Worm (Caenorhabditis elegans) whole organism, L2 larva: ENCODE results near the gene ina-1.

Experiments used
- C34F6.9 ChIP-seq: fragments of 150-350 bp; optimal IDR thresholded peaks from 2 replicates; lab custom pipeline; 2014; ENCODE audit warnings: missing biosample characterization, missing genetic modification characterization
- F13H6.1 ChIP-seq: sonication (generic microtip); optimal IDR thresholded peaks from 2 replicates; lab custom pipeline; 2016; ENCODE audit warnings: missing genetic modification characterization, missing compliant biosample characterization
- R02D3.7 ChIP-seq: fragments of 150-350 bp; optimal IDR thresholded peaks from 2 replicates; lab custom pipeline; 2014; ENCODE audit warnings: missing biosample characterization, missing genetic modification characterization
- Y55F3AM.14 ChIP-seq: fragments of 200-800 bp; sonication (Bioruptor generic); optimal IDR thresholded peaks from 2 replicates; lab custom pipeline; 2018; ENCODE audit warnings: mild to moderate bottlenecking, missing genetic modification characterization, missing compliant biosample characterization
- ZK546.5 ChIP-seq: sonication (generic microtip); optimal IDR thresholded peaks from 2 replicates; lab custom pipeline; 2017; ENCODE audit warnings: missing biosample characterization, missing genetic modification characterization
- alr-1 ChIP-seq: fragments of 150-350 bp; optimal IDR thresholded peaks from 2 replicates; lab custom pipeline; 2014; ENCODE audit warnings: missing biosample characterization, missing genetic modification characterization
- aly-2 ChIP-seq: fragments of 150-350 bp; optimal IDR thresholded peaks from 2 replicates; lab custom pipeline; 2014; ENCODE audit warnings: missing biosample characterization, missing genetic modification characterization
- ama-1 ChIP-seq: fragments of 150-350 bp; optimal IDR thresholded peaks from 2 replicates; lab custom pipeline; 2018; ENCODE audit warnings: inconsistent platforms
- blmp-1 ChIP-seq: sonication (generic microtip); optimal IDR thresholded peaks from 2 replicates; lab custom pipeline; 2017; ENCODE audit warnings: missing genetic modification characterization, mild to moderate bottlenecking, missing compliant biosample characterization, antibody characterized with exemption, moderate library complexity; ENCODE audit not compliant: insufficient read depth
- ceh-82 ChIP-seq: fragments of 150-350 bp; optimal IDR thresholded peaks from 2 replicates; lab custom pipeline; 2014; ENCODE audit warnings: missing biosample characterization, missing genetic modification characterization
- crh-2 ChIP-seq: sonication (generic microtip); optimal IDR thresholded peaks from 2 replicates; lab custom pipeline; 2017; ENCODE audit warnings: missing biosample characterization, missing genetic modification characterization
- dmd-4 ChIP-seq: sonication (generic microtip); optimal IDR thresholded peaks from 2 replicates; lab custom pipeline; 2017; ENCODE audit warnings: missing biosample characterization, missing genetic modification characterization
- fos-1 ChIP-seq: fragments of 150-350 bp; optimal IDR thresholded peaks from 2 replicates; lab custom pipeline; 2014; ENCODE audit warnings: missing biosample characterization, missing genetic modification characterization
- gmeb-1 ChIP-seq: fragments of 150-350 bp; optimal IDR thresholded peaks from 2 replicates; lab custom pipeline; 2014; ENCODE audit warnings: missing biosample characterization, missing genetic modification characterization
- lsy-2 ChIP-seq, 2 experiments: fragments of 150-350 bp in 1 of 2; sonication (generic microtip) in 1 of 2; optimal IDR thresholded peaks; 2 replicates each; lab custom pipeline; 2014 to 2017; ENCODE audit warnings: missing biosample characterization in 2 of 2, missing genetic modification characterization in 2 of 2
- mbf-1 ChIP-seq: sonication (generic microtip); optimal IDR thresholded peaks from 2 replicates; lab custom pipeline; 2017; ENCODE audit warnings: missing biosample characterization, missing genetic modification characterization
- nhr-10 ChIP-seq: sonication (generic microtip); optimal IDR thresholded peaks from 2 replicates; lab custom pipeline; 2017; ENCODE audit warnings: missing biosample characterization, missing genetic modification characterization
- nhr-11 ChIP-seq: fragments of 150-350 bp; optimal IDR thresholded peaks from 2 replicates; lab custom pipeline; 2014; ENCODE audit warnings: missing biosample characterization, missing genetic modification characterization
- nhr-25 ChIP-seq: fragments of 150-350 bp; sonication (generic microtip); optimal IDR thresholded peaks from 3 replicates; lab custom pipeline; 2014; ENCODE audit warnings: missing biosample characterization, missing genetic modification characterization
- nhr-6 ChIP-seq: fragments of 150-350 bp; optimal IDR thresholded peaks from 2 replicates; lab custom pipeline; 2014; ENCODE audit warnings: missing biosample characterization, missing genetic modification characterization
- nhr-77 ChIP-seq: fragments of 150-350 bp; optimal IDR thresholded peaks from 2 replicates; lab custom pipeline; 2014; ENCODE audit warnings: missing biosample characterization, missing genetic modification characterization
- peb-1 ChIP-seq: fragments of 150-350 bp; optimal IDR thresholded peaks from 2 replicates; lab custom pipeline; 2014; ENCODE audit warnings: missing biosample characterization, missing genetic modification characterization
- sem-4 ChIP-seq: fragments of 150-350 bp; optimal IDR thresholded peaks from 2 replicates; lab custom pipeline; 2014; ENCODE audit warnings: missing biosample characterization, missing genetic modification reagents, missing genetic modification characterization
- sma-3 ChIP-seq: sonication (generic microtip); optimal IDR thresholded peaks from 2 replicates; lab custom pipeline; 2016; ENCODE audit warnings: missing genetic modification reagents, missing genetic modification characterization, missing compliant biosample characterization
- sma-9 ChIP-seq, 2 experiments: fragments of 150-350 bp in 1 of 2; sonication (generic microtip) in 1 of 2; optimal IDR thresholded peaks; 2 replicates each; lab custom pipeline; 2014 to 2016; ENCODE audit warnings: missing genetic modification characterization in 2 of 2, mild to moderate bottlenecking in 1 of 2, missing biosample characterization in 1 of 2, missing compliant biosample characterization in 1 of 2, missing genetic modification reagents in 1 of 2, moderate library complexity in 1 of 2
- snpc-4 ChIP-seq: fragments of 150-350 bp; optimal IDR thresholded peaks from 2 replicates; lab custom pipeline; 2014; ENCODE audit warnings: missing biosample characterization, missing genetic modification characterization
- unc-39 ChIP-seq: fragments of 150-350 bp; optimal IDR thresholded peaks from 2 replicates; lab custom pipeline; 2014; ENCODE audit warnings: missing biosample characterization, missing genetic modification characterization
- unc-55 ChIP-seq: fragments of 150-350 bp; sonication (generic microtip); optimal IDR thresholded peaks from 3 replicates; lab custom pipeline; 2014; ENCODE audit warnings: missing biosample characterization, missing genetic modification reagents, missing genetic modification characterization
- unc-62 ChIP-seq: fragments of 150-350 bp; optimal IDR thresholded peaks from 2 replicates; lab custom pipeline; 2014; ENCODE audit warnings: missing biosample characterization, missing genetic modification reagents, missing genetic modification characterization
- ztf-1 ChIP-seq: fragments of 200-800 bp; sonication (Bioruptor generic); conservative IDR thresholded peaks from 2 replicates; pipeline ENCODE4 v1.3.6; 2022; ENCODE audit warnings: missing genetic modification characterization, missing compliant biosample characterization
- ztf-4 ChIP-seq: fragments of 150-350 bp; optimal IDR thresholded peaks from 2 replicates; lab custom pipeline; 2014; ENCODE audit warnings: missing biosample characterization, missing genetic modification characterization

The ina-1 gene

ce11 chrIII:9145765-9146164 lies 26.8 kb downstream of the ina-1 start, which contains the start of gene ZK512.8:
ZK512.8 (plus strand) TSS chrIII:9146065.
- TF ChIP-seq ztf-4 (tag; lab: Kevin White, UChicago): no peak
- no peak for TF ChIP-seq alr-1 (tag; lab: Kevin White, UChicago)
- TF ChIP-seq unc-62 (GFP tag; lab: Kevin White, UChicago): no peak
- no peak for TF ChIP-seq dmd-4
- no peak for TF ChIP-seq snpc-4 (tag; lab: Kevin White, UChicago)
- TF ChIP-seq nhr-11 (tag; lab: Kevin White, UChicago): no peak
- TF ChIP-seq sma-9 (GFP tag; optimal IDR thresholded peaks at IDR 0.05; lab: Kevin White, UChicago): no peak
- no peak for TF ChIP-seq sma-9 (tag; optimal IDR thresholded peaks at IDR 0.05; lab: Kevin White, UChicago)
- TF ChIP-seq F13H6.1 (tag; lab: Kevin White, UChicago): no peak
- no peak for TF ChIP-seq lsy-2 (tag; optimal IDR thresholded peaks at IDR 0.05; lab: Kevin White, UChicago)
- no peak for TF ChIP-seq crh-2 (tag; lab: Kevin White, UChicago)
- TF ChIP-seq unc-39: no peak
- TF ChIP-seq, all 48 proteins: peak for 0

DNA sequence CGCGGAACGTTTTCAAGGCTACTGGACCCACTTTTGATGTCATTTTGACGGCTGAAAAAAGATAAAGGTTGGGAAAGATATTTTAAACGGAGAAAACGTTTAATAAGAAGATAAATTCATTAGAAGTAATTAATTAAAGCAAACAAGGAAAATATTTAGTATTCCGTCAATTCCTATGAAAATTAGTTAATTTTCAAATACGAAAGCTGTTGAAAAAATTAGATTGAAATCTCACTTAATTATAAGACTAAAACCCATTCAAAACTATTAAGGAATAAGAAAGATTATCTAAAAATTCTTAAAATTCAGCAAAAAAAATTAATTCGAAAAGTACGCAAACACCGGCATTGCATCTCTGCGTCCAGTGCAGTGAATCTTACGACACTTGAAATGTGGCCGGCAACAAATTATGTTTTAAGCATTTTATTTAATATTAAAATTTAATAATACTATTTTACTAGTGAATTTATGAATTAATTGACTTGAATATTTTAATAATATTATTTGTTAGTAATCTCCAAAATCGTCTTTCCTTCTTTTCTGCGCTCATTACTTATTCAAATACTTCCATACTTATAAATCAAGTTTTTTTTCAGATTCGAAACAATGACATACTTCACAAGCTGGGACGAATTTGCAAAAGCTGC lies 27.7 kb downstream of the ina-1 start, which contains the start of the genes ZK512.2 and ZK512.4:
ZK512.2 (minus strand) TSS at position 51 of the 647 bp plus-strand sequence.
ZK512.4 (plus strand) TSS at position 597 of the 647 bp plus-strand sequence.
- peak; percentile 7 for TF ChIP-seq crh-2 (tag; lab: Kevin White, UChicago)
- TF ChIP-seq sma-3: no peak
- no peak for TF ChIP-seq fos-1 (tag; lab: Kevin White, UChicago)
- peak; percentile 28 for TF ChIP-seq C34F6.9 (tag; lab: Kevin White, UChicago)
- TF ChIP-seq lsy-2 (tag; optimal IDR thresholded peaks at IDR 0.05; lab: Kevin White, UChicago): peak in 1 of 2 experiments; percentile 50
- TF ChIP-seq gmeb-1 (tag; lab: Kevin White, UChicago): peak; percentile 29
- no peak for TF ChIP-seq ceh-82 (tag; lab: Kevin White, UChicago)
- TF ChIP-seq nhr-11 (tag; lab: Kevin White, UChicago): no peak
- no peak for TF ChIP-seq snpc-4 (tag; lab: Kevin White, UChicago)
- TF ChIP-seq unc-55 (GFP tag; lab: Kevin White, UChicago): peak; percentile 38
- TF ChIP-seq, all 48 proteins: peak for 5

DNA sequence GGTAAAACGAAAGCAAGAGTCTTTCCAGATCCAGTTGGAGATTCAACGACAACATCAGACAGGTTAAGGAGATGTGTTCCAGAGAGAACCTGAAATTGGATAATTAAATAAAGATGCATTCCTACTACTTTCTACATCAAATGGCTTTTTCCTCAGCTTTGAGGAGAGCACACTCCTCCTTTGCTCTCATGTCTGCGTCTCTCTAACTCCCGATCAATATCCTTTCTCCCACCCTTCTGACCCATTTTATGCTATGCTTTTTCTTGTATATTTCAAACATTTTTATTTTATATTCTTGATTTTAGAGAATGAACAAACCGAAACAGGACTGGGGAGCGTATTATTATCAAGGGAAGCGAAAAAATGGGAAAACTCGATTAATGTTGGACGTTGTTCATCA lies 28.7 kb downstream of the ina-1 start, which contains the start of gene ZK512.11:
ZK512.11 (plus strand) TSS at position 301 of the 400 bp plus-strand sequence.
- TF ChIP-seq ama-1 (lab: Kevin White, UChicago) (no peak), ztf-1 (GFP tag; lab: Robert Waterston, UW) (no peak), unc-55 (GFP tag; lab: Kevin White, UChicago) (peak; percentile 19), aly-2 (tag; lab: Kevin White, UChicago) (no peak), Y55F3AM.14 (GFP tag; lab: Kevin White, UChicago) (no peak), C34F6.9 (tag; lab: Kevin White, UChicago) (peak; percentile 3), lsy-2 (tag; optimal IDR thresholded peaks at IDR 0.05; lab: Kevin White, UChicago) (peak in 1 of 2 experiments; percentile 5), nhr-25 (no peak)

DNA sequence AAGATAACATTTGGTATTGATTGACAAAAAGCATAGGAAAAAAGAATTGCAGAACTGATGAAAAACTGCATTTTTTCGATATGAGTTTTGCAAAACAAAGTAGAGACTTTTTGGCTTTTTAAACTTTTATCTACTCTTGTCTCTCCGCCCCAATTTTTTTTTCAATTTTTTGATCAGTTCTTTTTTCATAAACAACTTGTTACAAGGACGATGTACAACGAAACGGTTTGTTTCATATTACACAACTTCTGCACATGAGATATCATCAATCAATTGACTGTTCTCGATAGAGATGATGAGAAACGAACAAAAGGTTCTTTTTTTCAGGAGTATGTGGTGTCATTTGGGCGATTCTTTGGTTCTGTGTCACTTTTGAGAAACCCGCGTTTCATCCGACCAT lies 34.0 kb downstream of the ina-1 start, which contains the start of gene ZK512.7:
ZK512.7 (minus strand) TSS at position 101 of the 400 bp plus-strand sequence.
- no peak for TF ChIP-seq nhr-10 (tag; lab: Kevin White, UChicago)
- no peak for TF ChIP-seq sem-4
- TF ChIP-seq R02D3.7: no peak
- no peak for TF ChIP-seq unc-62 (GFP tag; lab: Kevin White, UChicago)
- TF ChIP-seq nhr-77 (tag; lab: Kevin White, UChicago): no peak
- TF ChIP-seq ama-1 (lab: Kevin White, UChicago): no peak
- no peak for TF ChIP-seq mbf-1
- no peak for TF ChIP-seq nhr-6 (tag; lab: Kevin White, UChicago)

ce11 chrIII:9136587-9136986 lies 36.0 kb downstream of the ina-1 start, which contains the start of gene eat-4:
eat-4 (plus strand) TSS chrIII:9136887.
- TF ChIP-seq blmp-1 (tag; lab: Kevin White, UChicago): no peak
- peak; percentile 2 for TF ChIP-seq unc-55 (GFP tag; lab: Kevin White, UChicago)
- no peak for TF ChIP-seq ZK546.5
- no peak for TF ChIP-seq mbf-1
- TF ChIP-seq nhr-10 (tag; lab: Kevin White, UChicago): no peak
- no peak for TF ChIP-seq peb-1 (tag; lab: Kevin White, UChicago)
